Fruit fly (Drosophila melanogaster) whole organism, embryonic: Measurements from ENCODE around the gene stwl.
A peak's percentile ranks its signal among the peaks of the same experiment; 100 is the strongest.

Source experiments
- Abd-B ChIP-seq: fragments of 200-800 bp; sonication (Bioruptor generic); optimal IDR thresholded peaks from 2 replicates; lab custom pipeline; 2018; ENCODE audit warnings: missing biosample characterization, mild to moderate bottlenecking, missing genetic modification characterization, moderate library complexity
- Ada2b ChIP-seq: fragments of 200-800 bp; sonication (Bioruptor generic); IDR thresholded peaks from 2 replicates; pipeline ENCODE4 v1.3.6; 2022; ENCODE audit warnings: missing biosample characterization, missing genetic modification characterization
- Bgb ChIP-seq: fragments of 200-800 bp; sonication (Bioruptor generic); IDR thresholded peaks from 2 replicates; pipeline ENCODE4 v1.3.6; 2022; ENCODE audit warnings: missing biosample characterization, missing genetic modification characterization; ENCODE audit not compliant: partially characterized antibody
- CG11723 ChIP-seq: fragments of 200-800 bp; sonication (Bioruptor generic); optimal IDR thresholded peaks from 2 replicates; lab custom pipeline; 2017; ENCODE audit warnings: missing biosample characterization, mild to moderate bottlenecking, missing genetic modification characterization
- CG12071 ChIP-seq: fragments of 200-800 bp; sonication (Bioruptor generic); optimal IDR thresholded peaks from 3 replicates; lab custom pipeline; 2018; ENCODE audit warnings: missing biosample characterization, mild to moderate bottlenecking, missing genetic modification characterization
- CG12219 ChIP-seq: fragments of 200-800 bp; sonication (Bioruptor generic); optimal IDR thresholded peaks from 3 replicates; lab custom pipeline; 2018; ENCODE audit warnings: missing biosample characterization, mild to moderate bottlenecking, missing genetic modification characterization
- CG12769 ChIP-seq: fragments of 200-800 bp; sonication (Bioruptor generic); optimal IDR thresholded peaks from 2 replicates; lab custom pipeline; 2019; ENCODE audit warnings: missing biosample characterization, mild to moderate bottlenecking, missing genetic modification characterization, moderate library complexity
- CG15269 ChIP-seq: fragments of 200-800 bp; sonication (Bioruptor generic); optimal IDR thresholded peaks from 2 replicates; lab custom pipeline; 2018; ENCODE audit warnings: missing biosample characterization, mild to moderate bottlenecking, missing genetic modification characterization, moderate library complexity
- CG15696 ChIP-seq: fragments of 200-800 bp; sonication (Bioruptor generic); optimal IDR thresholded peaks from 2 replicates; lab custom pipeline; 2019; ENCODE audit warnings: missing biosample characterization, mild to moderate bottlenecking, missing genetic modification characterization, moderate library complexity
- CG1602 ChIP-seq: fragments of 200-800 bp; sonication (Bioruptor generic); optimal IDR thresholded peaks from 3 replicates; lab custom pipeline; 2016; ENCODE audit warnings: missing biosample characterization, missing genetic modification characterization
- CG17186 ChIP-seq: fragments of 200-800 bp; sonication (Bioruptor generic); optimal IDR thresholded peaks from 3 replicates; lab custom pipeline; 2017; ENCODE audit warnings: missing biosample characterization, missing genetic modification reagents, missing genetic modification characterization
- CG17829 ChIP-seq: fragments of 200-800 bp; optimal IDR thresholded peaks from 2 replicates; lab custom pipeline; 2019; ENCODE audit warnings: missing biosample characterization, mild to moderate bottlenecking, missing genetic modification characterization, moderate library complexity
- CG18764 ChIP-seq: fragments of 200-800 bp; sonication (Bioruptor generic); optimal IDR thresholded peaks from 3 replicates; lab custom pipeline; 2016; ENCODE audit warnings: missing biosample characterization, missing genetic modification characterization
- CG3281 ChIP-seq: fragments of 200-800 bp; sonication (Bioruptor generic); optimal IDR thresholded peaks from 3 replicates; lab custom pipeline; 2017; ENCODE audit warnings: missing biosample characterization, mild to moderate bottlenecking, missing genetic modification characterization
- CG3407 ChIP-seq: fragments of 200-800 bp; sonication (Bioruptor generic); optimal IDR thresholded peaks from 2 replicates; lab custom pipeline; 2018; ENCODE audit warnings: missing biosample characterization, mild to moderate bottlenecking, missing genetic modification characterization
- CG5180 ChIP-seq: fragments of 200-800 bp; sonication (Bioruptor generic); optimal IDR thresholded peaks from 3 replicates; lab custom pipeline; 2017; ENCODE audit warnings: missing biosample characterization, missing genetic modification characterization, mild to moderate bottlenecking, moderate library complexity, missing genetic modification reagents
- CG6854 ChIP-seq: fragments of 200-800 bp; sonication (Bioruptor generic); optimal IDR thresholded peaks from 3 replicates; lab custom pipeline; 2017; ENCODE audit warnings: missing biosample characterization, mild to moderate bottlenecking, missing genetic modification characterization
- CG7745 ChIP-seq: fragments of 200-800 bp; sonication (Bioruptor generic); optimal IDR thresholded peaks from 2 replicates; lab custom pipeline; 2018; ENCODE audit warnings: missing biosample characterization, mild to moderate bottlenecking, missing genetic modification characterization, moderate library complexity
- CG8388 ChIP-seq: fragments of 200-800 bp; sonication (Bioruptor generic); optimal IDR thresholded peaks from 2 replicates; lab custom pipeline; 2019; ENCODE audit warnings: missing biosample characterization, mild to moderate bottlenecking, missing genetic modification characterization, moderate library complexity
- CG8478 ChIP-seq: fragments of >200 bp; optimal IDR thresholded peaks from 2 replicates; lab custom pipeline; 2018
- CTCF ChIP-seq: fragments of 200-800 bp; sonication (Bioruptor generic); optimal IDR thresholded peaks from 2 replicates; lab custom pipeline; 2017; ENCODE audit warnings: missing biosample characterization, mild to moderate bottlenecking, missing genetic modification characterization, moderate library complexity
- Doc2 ChIP-seq: fragments of 200-800 bp; sonication (Bioruptor generic); IDR thresholded peaks from 2 replicates; pipeline ENCODE4 v1.3.6; 2022; ENCODE audit warnings: missing biosample characterization, missing genetic modification characterization
- E2f1 ChIP-seq: fragments of 200-800 bp; sonication (Bioruptor generic); IDR thresholded peaks from 2 replicates; pipeline ENCODE4 v1.3.6; 2022; ENCODE audit warnings: missing biosample characterization, missing genetic modification characterization
- Fer3 ChIP-seq: fragments of 200-800 bp; sonication (Bioruptor generic); optimal IDR thresholded peaks from 2 replicates; lab custom pipeline; 2018; ENCODE audit warnings: missing biosample characterization, mild to moderate bottlenecking, missing genetic modification characterization, moderate library complexity
- HLH4C ChIP-seq: fragments of 200-800 bp; sonication (Bioruptor generic); IDR thresholded peaks from 3 replicates; pipeline ENCODE4 v1.3.6; 2022; ENCODE audit warnings: missing biosample characterization, missing genetic modification characterization; ENCODE audit not compliant: partially characterized antibody
- Max ChIP-seq: fragments of 200-800 bp; sonication (Bioruptor generic); optimal IDR thresholded peaks from 2 replicates; lab custom pipeline; 2016; ENCODE audit warnings: missing biosample characterization, mild to moderate bottlenecking, missing genetic modification characterization
- Optix ChIP-seq: fragments of 200-800 bp; sonication (Bioruptor generic); IDR thresholded peaks from 3 replicates; pipeline ENCODE4 v1.3.6; 2022; ENCODE audit warnings: missing biosample characterization, missing genetic modification characterization
- Spps ChIP-seq: fragments of 200-800 bp; sonication (Bioruptor generic); optimal IDR thresholded peaks from 2 replicates; lab custom pipeline; 2018; ENCODE audit warnings: missing biosample characterization, mild to moderate bottlenecking, missing genetic modification characterization
- ase ChIP-seq: fragments of 200-800 bp; sonication (Bioruptor generic); IDR thresholded peaks from 3 replicates; pipeline ENCODE4 v1.3.6; 2022; ENCODE audit warnings: missing biosample characterization, missing genetic modification characterization
- ato ChIP-seq: fragments of 200-800 bp; sonication (Bioruptor generic); IDR thresholded peaks from 2 replicates; pipeline ENCODE4 v1.3.6; 2022; ENCODE audit warnings: missing biosample characterization, missing genetic modification characterization; ENCODE audit not compliant: partially characterized antibody
- ci ChIP-seq: fragments of 200-800 bp; sonication (Bioruptor generic); IDR thresholded peaks from 3 replicates; pipeline ENCODE4 v1.3.6; 2022; ENCODE audit warnings: missing biosample characterization, missing genetic modification characterization
- crc ChIP-seq: fragments of 200-800 bp; sonication (Bioruptor generic); optimal IDR thresholded peaks from 2 replicates; lab custom pipeline; 2016; ENCODE audit warnings: missing biosample characterization, missing genetic modification characterization
- disco-r ChIP-seq: fragments of 200-800 bp; sonication (Bioruptor generic); optimal IDR thresholded peaks from 2 replicates; lab custom pipeline; 2016; ENCODE audit warnings: missing biosample characterization, missing genetic modification characterization
- dmrt99B ChIP-seq: fragments of 200-800 bp; sonication (Bioruptor generic); optimal IDR thresholded peaks from 2 replicates; lab custom pipeline; 2018; ENCODE audit warnings: missing biosample characterization, mild to moderate bottlenecking, missing genetic modification characterization, moderate library complexity
- en ChIP-seq: fragments of 200-800 bp; sonication (Bioruptor generic); optimal IDR thresholded peaks from 2 replicates; lab custom pipeline; 2016; ENCODE audit warnings: missing biosample characterization, missing genetic modification characterization
- gcm ChIP-seq: fragments of 200-800 bp; sonication (Bioruptor generic); optimal IDR thresholded peaks from 2 replicates; lab custom pipeline; 2019; ENCODE audit warnings: missing biosample characterization, mild to moderate bottlenecking, missing genetic modification characterization, moderate library complexity
- grn ChIP-seq: fragments of 200-800 bp; sonication (Bioruptor generic); optimal IDR thresholded peaks from 3 replicates; lab custom pipeline; 2017; ENCODE audit warnings: missing biosample characterization, missing genetic modification characterization
- gro ChIP-seq: fragments of 200-800 bp; sonication (Bioruptor generic); optimal IDR thresholded peaks from 2 replicates; lab custom pipeline; 2016; ENCODE audit warnings: missing biosample characterization, missing genetic modification characterization
- ind ChIP-seq: fragments of 200-800 bp; sonication (Bioruptor generic); optimal IDR thresholded peaks from 3 replicates; lab custom pipeline; 2016; ENCODE audit warnings: missing biosample characterization, missing genetic modification characterization
- kni ChIP-seq: fragments of 200-800 bp; sonication (Bioruptor generic); optimal IDR thresholded peaks from 3 replicates; lab custom pipeline; 2017; ENCODE audit warnings: mild to moderate bottlenecking, missing biosample characterization, missing genetic modification reagents, missing genetic modification characterization
- knrl ChIP-seq: fragments of 200-800 bp; sonication (Bioruptor generic); IDR thresholded peaks from 3 replicates; pipeline ENCODE4 v1.3.6; 2022; ENCODE audit warnings: missing biosample characterization, missing genetic modification characterization; ENCODE audit not compliant: partially characterized antibody
- nau ChIP-seq: fragments of 200-800 bp; sonication (Bioruptor generic); optimal IDR thresholded peaks from 3 replicates; lab custom pipeline; 2017; ENCODE audit warnings: missing biosample characterization, mild to moderate bottlenecking, missing genetic modification characterization, missing genetic modification reagents
- nerfin-1 ChIP-seq: fragments of 200-800 bp; sonication (Bioruptor generic); optimal IDR thresholded peaks from 3 replicates; lab custom pipeline; 2019; ENCODE audit warnings: missing biosample characterization, mild to moderate bottlenecking, missing genetic modification characterization, moderate library complexity
- pb ChIP-seq: fragments of 200-800 bp; sonication (Bioruptor generic); optimal IDR thresholded peaks from 3 replicates; lab custom pipeline; 2016; ENCODE audit warnings: missing biosample characterization, missing genetic modification characterization
- peb ChIP-seq: fragments of 200-800 bp; sonication (Bioruptor generic); IDR thresholded peaks from 2 replicates; pipeline ENCODE4 v1.3.6; 2022; ENCODE audit warnings: missing biosample characterization, missing genetic modification characterization
- sd ChIP-seq: fragments of 200-800 bp; sonication (Bioruptor generic); optimal IDR thresholded peaks from 3 replicates; lab custom pipeline; 2018; ENCODE audit warnings: missing biosample characterization, mild to moderate bottlenecking, missing genetic modification characterization, moderate library complexity
- sob ChIP-seq: fragments of 200-800 bp; sonication (Bioruptor generic); IDR thresholded peaks from 2 replicates; pipeline ENCODE4 v1.3.6; 2022; ENCODE audit warnings: missing biosample characterization, missing genetic modification characterization
- tap ChIP-seq: fragments of 200-800 bp; optimal IDR thresholded peaks from 3 replicates; lab custom pipeline; 2019; ENCODE audit warnings: missing biosample characterization, mild to moderate bottlenecking, missing genetic modification characterization, moderate library complexity
- tgo ChIP-seq: fragments of 200-800 bp; sonication (Bioruptor generic); IDR thresholded peaks from 3 replicates; pipeline ENCODE4 v1.3.6; 2022; ENCODE audit warnings: missing biosample characterization, missing genetic modification characterization
- tio ChIP-seq: fragments of 200-800 bp; sonication (Bioruptor generic); optimal IDR thresholded peaks from 2 replicates; lab custom pipeline; 2017; ENCODE audit warnings: missing biosample characterization, missing genetic modification characterization, inconsistent platforms
- twi ChIP-seq: fragments of 200-800 bp; optimal IDR thresholded peaks from 2 replicates; lab custom pipeline; 2019; ENCODE audit warnings: missing biosample characterization, mild to moderate bottlenecking, missing genetic modification characterization, moderate library complexity

stwl gene

dm6 chr3L:14366124-14366523 is 43.6 kb downstream of the stwl start (continued):
- no peak for TF ChIP-seq CTCF (GFP tag; lab: Kevin White, UChicago)
- peak; percentile 49 for TF ChIP-seq CG8388 (GFP tag; lab: Kevin White, UChicago)
- peak; percentile 39; the same call in 1 of the 3 replicates for TF ChIP-seq ase
- TF ChIP-seq tap, result peak; percentile 56
- no peak for TF ChIP-seq peb (GFP tag; lab: Robert Waterston, UW)
- peak; percentile 5 for TF ChIP-seq CG17829 (tag; lab: Kevin White, UChicago)
- TF ChIP-seq disco-r, result no peak
- peak; percentile 66 for TF ChIP-seq CG12769 (tag; lab: Kevin White, UChicago)
- peak; percentile 80 for TF ChIP-seq CG12219 (GFP tag; lab: Kevin White, UChicago)
- TF ChIP-seq CG15696, result peak; percentile 74
- peak; percentile 70 for TF ChIP-seq dmrt99B (tag; lab: Kevin White, UChicago)
- TF ChIP-seq crc (GFP tag; lab: Kevin White, UChicago), result no peak
- no peak for TF ChIP-seq sob (GFP tag; lab: Robert Waterston, UW)
- TF ChIP-seq kni, result peak; percentile 95
- no peak for TF ChIP-seq tio (GFP tag; lab: Kevin White, UChicago)
- TF ChIP-seq knrl (GFP tag; lab: Robert Waterston, UW), result no peak
- TF ChIP-seq CG3407, result peak; percentile 82
- TF ChIP-seq Bgb (GFP tag; lab: Robert Waterston, UW), result no peak
- TF ChIP-seq ato (GFP tag; lab: Robert Waterston, UW), result no peak
- TF ChIP-seq pb (GFP tag; lab: Kevin White, UChicago), result peak; percentile 29
- peak; percentile 40; the same call in 1 of the 3 replicates for TF ChIP-seq Optix (GFP tag; lab: Robert Waterston, UW)
- no peak for TF ChIP-seq HLH4C (GFP tag; lab: Robert Waterston, UW)
- peak; percentile 35 for TF ChIP-seq sd (tag; lab: Kevin White, UChicago)
- no peak for TF ChIP-seq Max (GFP tag; lab: Kevin White, UChicago)
- peak; percentile 68 for TF ChIP-seq twi
- peak; percentile 23 for TF ChIP-seq en (GFP tag; lab: Kevin White, UChicago)
- TF ChIP-seq CG15269 (tag; lab: Kevin White, UChicago), result peak; percentile 39
- no peak for TF ChIP-seq CG8478 (lab: Kevin White, UChicago)
- TF ChIP-seq Fer3, result peak; percentile 12
- no peak for TF ChIP-seq ind
- peak; percentile 60 for TF ChIP-seq Spps (tag; lab: Kevin White, UChicago)
- TF ChIP-seq Doc2 (GFP tag; lab: Robert Waterston, UW), result no peak
- TF ChIP-seq E2f1 (GFP tag; lab: Robert Waterston, UW), result peak; percentile 13; the same call in 1 of the 2 replicates
- TF ChIP-seq CG17186 (GFP tag; lab: Kevin White, UChicago), result peak; percentile 33
- peak; percentile 77 for TF ChIP-seq gcm (GFP tag; lab: Kevin White, UChicago)
- peak; percentile 79 for TF ChIP-seq CG12071 (GFP tag; lab: Kevin White, UChicago)
- TF ChIP-seq CG1602 (GFP tag; lab: Kevin White, UChicago), result peak; percentile 17
- TF ChIP-seq grn, result no peak
- TF ChIP-seq CG5180 (GFP tag; lab: Kevin White, UChicago), result peak; percentile 76
- TF ChIP-seq CG7745 (tag; lab: Kevin White, UChicago), result peak; percentile 95
- TF ChIP-seq nau (GFP tag; lab: Kevin White, UChicago), result peak; percentile 74
- peak; percentile 85 for TF ChIP-seq ci
- TF ChIP-seq CG3281 (GFP tag; lab: Kevin White, UChicago), result peak; percentile 48
- TF ChIP-seq Ada2b (GFP tag; lab: Robert Waterston, UW), result no peak
- no peak for TF ChIP-seq tgo (GFP tag; lab: Robert Waterston, UW)
- no peak for TF ChIP-seq CG18764
- no peak for TF ChIP-seq Abd-B
- TF ChIP-seq nerfin-1, result peak; percentile 72
- peak; percentile 30 for TF ChIP-seq gro (GFP tag; lab: Kevin White, UChicago)
- peak; percentile 2 for TF ChIP-seq CG6854
- peak; percentile 73 for TF ChIP-seq CG11723 (GFP tag; lab: Kevin White, UChicago)
